Fruit fly (Drosophila melanogaster): ENCODE data around the gene Syp.

The Syp gene

dm6 chr3R:20828520-20829415, 72.2 kb downstream of the Syp start:
- TF ChIP-seq CG10631 (GFP tag; optimal IDR thresholded peaks at IDR 0.05) = no peak
- TF ChIP-seq pdm3 (GFP tag; optimal IDR thresholded peaks at IDR 0.05) = no peak
- TF ChIP-seq CG8319 (GFP tag; optimal IDR thresholded peaks at IDR 0.05) = no peak
- TF ChIP-seq esn (GFP tag; optimal IDR thresholded peaks at IDR 0.05) = no peak
- peak; percentile 99 for TF ChIP-seq vri (GFP tag; optimal IDR thresholded peaks at IDR 0.05)
- TF ChIP-seq Lpt (GFP tag; optimal IDR thresholded peaks at IDR 0.05) = no peak
- TF ChIP-seq Met (GFP tag; optimal IDR thresholded peaks at IDR 0.05) = no peak
- TF ChIP-seq net (GFP tag; optimal IDR thresholded peaks at IDR 0.05) = no peak
- TF ChIP-seq Eip75B (GFP tag; optimal IDR thresholded peaks at IDR 0.05) = no peak
- TF ChIP-seq svp (GFP tag) = peak; percentile 96
- TF ChIP-seq CG6163 (GFP tag; IDR thresholded peaks at IDR 0.05) = peak; percentile 17; the same call in 1 of the 3 replicates
- TF ChIP-seq CG3919 (GFP tag; optimal IDR thresholded peaks at IDR 0.05) = no peak
- no peak for TF ChIP-seq CG6276 (GFP tag; optimal IDR thresholded peaks at IDR 0.05)
- TF ChIP-seq achi (GFP tag; optimal IDR thresholded peaks at IDR 0.05) = no peak
- TF ChIP-seq CG16779 (tag; optimal IDR thresholded peaks at IDR 0.05) = no peak
- 0 out of 3 replicates have a peak, but pooled peaks have one; percentile 25 for TF ChIP-seq eg (GFP tag; IDR thresholded peaks at IDR 0.05)
- TF ChIP-seq Eip93F (GFP tag; optimal IDR thresholded peaks at IDR 0.05) = no peak
- TF ChIP-seq Smox (GFP tag; optimal IDR thresholded peaks at IDR 0.05) = no peak
- peak; percentile 63 for TF ChIP-seq fkh (GFP tag; optimal IDR thresholded peaks at IDR 0.05)
- TF ChIP-seq dac (GFP tag; optimal IDR thresholded peaks at IDR 0.05) = no peak
- peak; percentile 8 for TF ChIP-seq Eip78C (GFP tag)
- TF ChIP-seq Blimp-1 (GFP tag; optimal IDR thresholded peaks at IDR 0.05) = no peak
- TF ChIP-seq Sox14 (GFP tag; optimal IDR thresholded peaks at IDR 0.05) = no peak
- no peak for TF ChIP-seq CG3032 (tag; optimal IDR thresholded peaks at IDR 0.05)
- TF ChIP-seq dsx (GFP tag; optimal IDR thresholded peaks at IDR 0.05; ENCODE audit: poor library complexity, severe bottlenecking) = peak; percentile 91
- no peak for TF ChIP-seq Hr39 (GFP tag; optimal IDR thresholded peaks at IDR 0.05)
- peak in 1 of 2 experiments; percentile 55 for TF ChIP-seq ss (GFP tag; optimal IDR thresholded peaks at IDR 0.05)
- TF ChIP-seq Sox15 (GFP tag; optimal IDR thresholded peaks at IDR 0.05) = no peak
- TF ChIP-seq lz (GFP tag; optimal IDR thresholded peaks at IDR 0.05) = peak; percentile 6
- no peak for TF ChIP-seq CG9139 (GFP tag; optimal IDR thresholded peaks at IDR 0.05)
- no peak for TF ChIP-seq Hr38 (GFP tag; optimal IDR thresholded peaks at IDR 0.05)
- TF ChIP-seq CG8119 (GFP tag; IDR thresholded peaks at IDR 0.05) = no peak
- no peak for TF ChIP-seq CG11762 (GFP tag; optimal IDR thresholded peaks at IDR 0.05; ENCODE audit: insufficient read depth)

DNA sequence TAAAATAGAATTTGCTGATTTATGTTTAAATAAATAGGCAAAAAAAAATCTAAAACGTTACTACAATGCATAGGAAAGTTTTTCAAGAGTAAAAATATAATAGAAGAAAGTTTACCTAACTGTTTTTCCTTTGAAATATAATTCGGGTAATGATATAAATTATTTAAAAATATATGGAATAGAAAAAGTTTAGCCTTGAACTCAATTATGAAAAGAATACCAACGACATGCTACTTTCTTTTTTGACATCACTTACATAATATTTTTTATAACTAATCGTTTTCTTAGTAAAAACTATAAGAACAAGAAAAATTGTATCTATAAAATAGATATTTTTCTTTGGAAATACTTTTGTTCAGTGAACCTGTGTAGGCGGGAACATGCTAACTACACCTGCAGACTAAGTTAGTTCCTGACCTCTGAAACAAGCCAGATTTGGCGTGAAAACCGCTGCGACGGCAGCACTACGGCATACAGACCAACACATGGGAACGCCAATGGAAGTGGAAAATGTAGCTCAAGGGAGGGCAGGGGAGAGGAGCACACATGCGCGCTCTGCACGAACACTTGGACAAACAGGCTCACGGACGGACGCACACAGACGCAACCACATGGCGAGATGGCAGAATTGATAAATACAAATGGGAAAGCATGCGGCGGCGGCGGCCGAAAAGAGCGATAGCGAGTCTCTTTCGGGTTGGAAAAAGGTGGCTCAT, 73.0 kb downstream of the Syp start:
- TF ChIP-seq CG1621 (tag; optimal IDR thresholded peaks at IDR 0.05) = peak; percentile 9
- TF ChIP-seq Lpt (GFP tag; optimal IDR thresholded peaks at IDR 0.05) = peak; percentile 14
- TF ChIP-seq Eip78C (GFP tag) = peak; percentile 55
- TF ChIP-seq CG9139 (GFP tag; optimal IDR thresholded peaks at IDR 0.05) = no peak
- TF ChIP-seq Sox14 (GFP tag; optimal IDR thresholded peaks at IDR 0.05) = peak; percentile 15
- TF ChIP-seq Met (GFP tag; optimal IDR thresholded peaks at IDR 0.05) = peak; percentile 5
- TF ChIP-seq achi (GFP tag; optimal IDR thresholded peaks at IDR 0.05) = peak; percentile 19
- TF ChIP-seq vri (GFP tag; optimal IDR thresholded peaks at IDR 0.05) = peak; percentile 86
- TF ChIP-seq acj6 (GFP tag; optimal IDR thresholded peaks at IDR 0.05) = peak; percentile 16
- peak; percentile 3 for TF ChIP-seq cyc (GFP tag; optimal IDR thresholded peaks at IDR 0.05)
- no peak for TF ChIP-seq CG31627 (GFP tag; optimal IDR thresholded peaks at IDR 0.05)
- no peak for TF ChIP-seq CG6792 (GFP tag; optimal IDR thresholded peaks at IDR 0.05)
- TF ChIP-seq CG34406 (GFP tag; optimal IDR thresholded peaks at IDR 0.05) = peak; percentile 15
- TF ChIP-seq Hr4 (GFP tag; optimal IDR thresholded peaks at IDR 0.05) = no peak
- peak; percentile 28 for TF ChIP-seq OdsH (GFP tag; optimal IDR thresholded peaks at IDR 0.05)
- TF ChIP-seq Blimp-1 (GFP tag; optimal IDR thresholded peaks at IDR 0.05) = peak; percentile 3
- no peak for TF ChIP-seq Ets96B (tag; optimal IDR thresholded peaks at IDR 0.05)
- TF ChIP-seq CG4318 (GFP tag; optimal IDR thresholded peaks at IDR 0.05) = no peak
- peak; percentile 29 for TF ChIP-seq CG6276 (GFP tag; optimal IDR thresholded peaks at IDR 0.05)
- peak in 1 of 2 experiments; percentile 66 for TF ChIP-seq salr (GFP tag; optimal IDR thresholded peaks at IDR 0.05)
- TF ChIP-seq Ets21C (GFP tag; optimal IDR thresholded peaks at IDR 0.05) = no peak
- TF ChIP-seq dsx (GFP tag; optimal IDR thresholded peaks at IDR 0.05; ENCODE audit: poor library complexity, severe bottlenecking) = peak; percentile 86
- peak; percentile 80 for TF ChIP-seq fkh (GFP tag; optimal IDR thresholded peaks at IDR 0.05)
- peak; percentile 69 for TF ChIP-seq CG32006 (GFP tag; optimal IDR thresholded peaks at IDR 0.05)
- TF ChIP-seq CG8632 (GFP tag; optimal IDR thresholded peaks at IDR 0.05) = peak; percentile 38
- no peak for TF ChIP-seq CG3919 (GFP tag; optimal IDR thresholded peaks at IDR 0.05)
- TF ChIP-seq CG10631 (GFP tag; optimal IDR thresholded peaks at IDR 0.05) = peak; percentile 44
